ENCODE assay signal across 4 worm cellular contexts in the genomic region with DNA sequence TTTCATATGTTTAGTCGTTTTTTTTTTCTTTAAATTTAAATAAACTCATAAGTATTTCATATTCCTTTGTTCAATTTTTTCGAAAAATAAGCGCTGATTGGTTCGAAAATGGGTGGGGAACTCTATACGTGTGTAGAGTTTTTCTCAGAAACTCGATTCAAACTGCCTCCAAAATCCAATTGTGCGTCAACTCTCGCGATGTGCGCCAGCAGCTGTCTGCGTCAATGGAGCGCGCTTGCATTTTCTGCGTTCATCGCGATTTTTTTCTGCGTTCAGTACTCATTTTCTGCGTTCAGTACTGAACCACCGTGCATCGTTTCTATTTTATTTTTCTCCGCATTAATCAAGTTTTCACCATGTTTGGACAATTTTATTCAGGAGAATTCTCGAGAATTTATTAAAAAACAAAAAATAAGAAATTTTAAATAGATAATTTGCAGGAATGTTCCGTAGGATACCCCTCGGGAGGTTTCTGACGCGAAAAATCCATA.
A peak's percentile ranks its signal among the peaks of the same experiment; 100 is the strongest.
TF ChIP-seq lines count a peak whose summit lies in the region.

Gene eelo-2, plus strand, starts transcription at position 441 of the 491 bp plus-strand sequence.

TF ChIP-seq in whole organism, L2 larva, 48 proteins besides CTCF, POLR2A, EP300 and RAD21 (continues in another document):
- peak; percentile 90 for TF ChIP-seq nhr-77 (tag; optimal IDR thresholded peaks at IDR 0.05; lab: Kevin White, UChicago)
- peak; percentile 99 for TF ChIP-seq crh-2 (tag; optimal IDR thresholded peaks at IDR 0.05; lab: Kevin White, UChicago)
- TF ChIP-seq mbf-1 (tag; optimal IDR thresholded peaks at IDR 0.05; lab: Kevin White, UChicago) = peak; percentile 50
- peak; percentile 68 for TF ChIP-seq unc-62 (GFP tag; optimal IDR thresholded peaks at IDR 0.05; lab: Kevin White, UChicago)
- peak; percentile 98 for TF ChIP-seq nhr-21 (tag; optimal IDR thresholded peaks at IDR 0.05; lab: Kevin White, UChicago)
- TF ChIP-seq ztf-11 (tag; optimal IDR thresholded peaks at IDR 0.05; lab: Kevin White, UChicago) = peak; percentile 62
- peak; percentile 95 for TF ChIP-seq ceh-82 (tag; optimal IDR thresholded peaks at IDR 0.05; lab: Kevin White, UChicago)
- peak; percentile 96 to 97 for TF ChIP-seq lsy-2 (tag; optimal IDR thresholded peaks at IDR 0.05; lab: Kevin White, UChicago)
- TF ChIP-seq zag-1 (tag; optimal IDR thresholded peaks at IDR 0.05; lab: Kevin White, UChicago) = peak; percentile 95
- peak; percentile 100 for TF ChIP-seq C34F6.9 (tag; optimal IDR thresholded peaks at IDR 0.05; lab: Kevin White, UChicago)
- peak; percentile 44 for TF ChIP-seq skn-1 (tag; optimal IDR thresholded peaks at IDR 0.05; lab: Kevin White, UChicago)
- peak; percentile 77 for TF ChIP-seq ZK546.5 (tag; optimal IDR thresholded peaks at IDR 0.05; lab: Kevin White, UChicago)
- TF ChIP-seq sem-4 (tag; optimal IDR thresholded peaks at IDR 0.05; lab: Kevin White, UChicago) = peak; percentile 97
- peak; percentile 84 for TF ChIP-seq blmp-1 (tag; optimal IDR thresholded peaks at IDR 0.05; lab: Kevin White, UChicago; ENCODE audit: insufficient read depth)
- no peak for TF ChIP-seq nhr-23 (tag; optimal IDR thresholded peaks at IDR 0.05; lab: Kevin White, UChicago)
- peak; percentile 97 for TF ChIP-seq nhr-6 (tag; optimal IDR thresholded peaks at IDR 0.05; lab: Kevin White, UChicago)
- TF ChIP-seq elt-3 (tag; optimal IDR thresholded peaks at IDR 0.05; lab: Kevin White, UChicago) = no peak
- peak; percentile 83 for TF ChIP-seq Y55F3AM.14 (GFP tag; optimal IDR thresholded peaks at IDR 0.05; lab: Kevin White, UChicago)
- peak; percentile 75 for TF ChIP-seq aly-2 (tag; optimal IDR thresholded peaks at IDR 0.05; lab: Kevin White, UChicago)
- peak; percentile 100 for TF ChIP-seq unc-55 (GFP tag; optimal IDR thresholded peaks at IDR 0.05; lab: Kevin White, UChicago)
- peak; percentile 98 for TF ChIP-seq F13H6.1 (tag; optimal IDR thresholded peaks at IDR 0.05; lab: Kevin White, UChicago)

TF ChIP-seq in whole organism, L4 larva, 104 proteins besides CTCF, POLR2A, EP300 and RAD21 (continues in another document):
- TF ChIP-seq zag-1 (tag; optimal IDR thresholded peaks at IDR 0.05; lab: Kevin White, UChicago) = peak; percentile 86
- TF ChIP-seq hif-1 (tag; optimal IDR thresholded peaks at IDR 0.05; lab: Kevin White, UChicago) = peak; percentile 74 to 91
- TF ChIP-seq nhr-11 (tag; optimal IDR thresholded peaks at IDR 0.05; lab: Kevin White, UChicago) = peak; percentile 97
- peak; percentile 52 for TF ChIP-seq lin-39 (tag; optimal IDR thresholded peaks at IDR 0.05; lab: Kevin White, UChicago)
- peak in 1 of 2 experiments; percentile 79 for TF ChIP-seq ZK546.5 (tag; optimal IDR thresholded peaks at IDR 0.05; lab: Kevin White, UChicago)
- TF ChIP-seq zfp-2 (tag; optimal IDR thresholded peaks at IDR 0.05; lab: Kevin White, UChicago) = peak; percentile 84
- TF ChIP-seq tra-1 (GFP tag; IDR thresholded peaks at IDR 0.05; lab: Robert Waterston, UW) = peak; percentile 94
- TF ChIP-seq nhr-6 (tag; optimal IDR thresholded peaks at IDR 0.05; lab: Kevin White, UChicago) = peak; percentile 99
- peak; percentile 100 for TF ChIP-seq lin-38 (GFP tag; IDR thresholded peaks at IDR 0.05; lab: Robert Waterston, UW)
- peak; percentile 68 for TF ChIP-seq fos-1 (tag; optimal IDR thresholded peaks at IDR 0.05; lab: Kevin White, UChicago)
- peak; percentile 34 for TF ChIP-seq ces-1 (GFP tag; optimal IDR thresholded peaks at IDR 0.05; lab: Kevin White, UChicago)
- peak; percentile 92 for TF ChIP-seq ctbp-1 (GFP tag; IDR thresholded peaks at IDR 0.05; lab: Robert Waterston, UW)
- TF ChIP-seq set-16 (GFP tag; IDR thresholded peaks at IDR 0.05; lab: Robert Waterston, UW) = peak; percentile 68
- peak; percentile 96 for TF ChIP-seq spr-1 (tag; optimal IDR thresholded peaks at IDR 0.05; lab: Kevin White, UChicago)
- TF ChIP-seq nhr-237 (tag; optimal IDR thresholded peaks at IDR 0.05; lab: Kevin White, UChicago) = peak; percentile 54
- TF ChIP-seq mxl-2 (GFP tag; conservative IDR thresholded peaks at IDR 0.05; lab: Robert Waterston, UW) = peak; percentile 86
- peak; percentile 93 for TF ChIP-seq unc-130 (GFP tag; optimal IDR thresholded peaks at IDR 0.05; lab: Kevin White, UChicago)
- no peak for TF ChIP-seq nhr-111 (GFP tag; optimal IDR thresholded peaks at IDR 0.05; lab: Kevin White, UChicago)
- peak; percentile 98 for TF ChIP-seq rbr-2 (tag; optimal IDR thresholded peaks at IDR 0.05; lab: Kevin White, UChicago)
- TF ChIP-seq Y105C5A.15 (GFP tag; IDR thresholded peaks at IDR 0.05; lab: Robert Waterston, UW) = 0 out of 2 replicates have a peak, but pooled peaks have one; percentile 19
- no peak for TF ChIP-seq daf-8 (GFP tag; IDR thresholded peaks at IDR 0.05; lab: Robert Waterston, UW)
- no peak for TF ChIP-seq aly-2 (tag; optimal IDR thresholded peaks at IDR 0.05; lab: Kevin White, UChicago)

TF ChIP-seq in whole organism, late embryonic, 69 proteins besides CTCF, POLR2A, EP300 and RAD21 (continues in another document):
- TF ChIP-seq pha-4 (tag; optimal IDR thresholded peaks at IDR 0.05; lab: Kevin White, UChicago) (no peak), elt-4 (tag; optimal IDR thresholded peaks at IDR 0.05; lab: Kevin White, UChicago) (no peak), unc-42 (tag; optimal IDR thresholded peaks at IDR 0.05; lab: Kevin White, UChicago) (peak; percentile 89), hlh-8 (tag; optimal IDR thresholded peaks at IDR 0.05; lab: Kevin White, UChicago) (peak; percentile 20), lin-11 (tag; optimal IDR thresholded peaks at IDR 0.05; lab: Kevin White, UChicago) (no peak), ama-1 (optimal IDR thresholded peaks at IDR 0.05; lab: Kevin White, UChicago) (no peak), pha-2 (tag; optimal IDR thresholded peaks at IDR 0.05; lab: Kevin White, UChicago) (no peak), npax-4 (tag; optimal IDR thresholded peaks at IDR 0.05; lab: Kevin White, UChicago) (no peak), ceh-30 (tag; optimal IDR thresholded peaks at IDR 0.05; lab: Kevin White, UChicago) (peak; percentile 99), fax-1 (tag; optimal IDR thresholded peaks at IDR 0.05; lab: Kevin White, UChicago) (no peak), elt-2 (tag; optimal IDR thresholded peaks at IDR 0.05; lab: Kevin White, UChicago) (peak; percentile 72), gmeb-2 (tag; optimal IDR thresholded peaks at IDR 0.05; lab: Kevin White, UChicago) (peak; percentile 54), pag-3 (tag; optimal IDR thresholded peaks at IDR 0.05; lab: Kevin White, UChicago; ENCODE audit: borderline replicate concordance) (no peak), ahr-1 (tag; optimal IDR thresholded peaks at IDR 0.05; lab: Kevin White, UChicago) (peak; percentile 2), hlh-6 (tag; optimal IDR thresholded peaks at IDR 0.05; lab: Kevin White, UChicago) (no peak), pat-9 (tag; optimal IDR thresholded peaks at IDR 0.05; lab: Kevin White, UChicago) (peak; percentile 51), sox-2 (GFP tag; IDR thresholded peaks at IDR 0.05; lab: Robert Waterston, UW) (0 out of 2 replicates have a peak, but pooled peaks have one; percentile 34), hlh-15 (tag; optimal IDR thresholded peaks at IDR 0.05; lab: Kevin White, UChicago) (no peak), ceh-34 (tag; optimal IDR thresholded peaks at IDR 0.05; lab: Kevin White, UChicago) (peak; percentile 83), pqm-1 (tag; optimal IDR thresholded peaks at IDR 0.05; lab: Kevin White, UChicago) (peak; percentile 84), tbx-2 (tag; optimal IDR thresholded peaks at IDR 0.05; lab: Kevin White, UChicago) (peak; percentile 87), hlh-30 (tag; optimal IDR thresholded peaks at IDR 0.05; lab: Kevin White, UChicago; ENCODE audit: insufficient read depth) (peak; percentile 60), sdc-2 (tag; optimal IDR thresholded peaks at IDR 0.05; lab: Kevin White, UChicago) (peak; percentile 46), F13H6.1 (tag; optimal IDR thresholded peaks at IDR 0.05; lab: Kevin White, UChicago) (peak; percentile 35)

TF ChIP-seq in whole organism, mixed stage, embryonic, 35 proteins besides CTCF, POLR2A, EP300 and RAD21 (continues in another document):
- TF ChIP-seq ham-2 (GFP tag; optimal IDR thresholded peaks at IDR 0.05; lab: Kevin White, UChicago) = no peak
- TF ChIP-seq lsy-2 (tag; optimal IDR thresholded peaks at IDR 0.05; lab: Kevin White, UChicago) = peak; percentile 91
- no peak for TF ChIP-seq tbx-8 (GFP tag; optimal IDR thresholded peaks at IDR 0.05; lab: Kevin White, UChicago)
- peak; percentile 71 for TF ChIP-seq unc-62 (GFP tag; optimal IDR thresholded peaks at IDR 0.05; lab: Kevin White, UChicago)
- no peak for TF ChIP-seq nhr-12 (tag; optimal IDR thresholded peaks at IDR 0.05; lab: Kevin White, UChicago)
- peak; percentile 81 for TF ChIP-seq drap-1 (GFP tag; optimal IDR thresholded peaks at IDR 0.05; lab: Kevin White, UChicago)
- peak; percentile 19 for TF ChIP-seq unc-39 (tag; optimal IDR thresholded peaks at IDR 0.05; lab: Kevin White, UChicago)
- TF ChIP-seq unc-120 (tag; optimal IDR thresholded peaks at IDR 0.05; lab: Kevin White, UChicago; ENCODE audit: poor library complexity, severe bottlenecking) = peak; percentile 17
- no peak for TF ChIP-seq lin-32 (GFP tag; optimal IDR thresholded peaks at IDR 0.05; lab: Kevin White, UChicago)
- TF ChIP-seq mls-2 (tag; optimal IDR thresholded peaks at IDR 0.05; lab: Kevin White, UChicago) = peak; percentile 72
- no peak for TF ChIP-seq bed-3 (GFP tag; optimal IDR thresholded peaks at IDR 0.05; lab: Kevin White, UChicago)
- peak; percentile 78 for TF ChIP-seq ces-1 (GFP tag; optimal IDR thresholded peaks at IDR 0.05; lab: Kevin White, UChicago)
- peak; percentile 99 for TF ChIP-seq pha-4 (tag; optimal IDR thresholded peaks at IDR 0.05; lab: Kevin White, UChicago)
- peak; percentile 80 for TF ChIP-seq ceh-39 (tag; optimal IDR thresholded peaks at IDR 0.05; lab: Kevin White, UChicago)
- peak; percentile 60 for TF ChIP-seq nhr-2 (tag; optimal IDR thresholded peaks at IDR 0.05; lab: Kevin White, UChicago)
- TF ChIP-seq ceh-83 (GFP tag; optimal IDR thresholded peaks at IDR 0.05; lab: Kevin White, UChicago) = no peak
- TF ChIP-seq nhr-237 (tag; optimal IDR thresholded peaks at IDR 0.05; lab: Kevin White, UChicago) = peak; percentile 97
- TF ChIP-seq elt-3 (tag; optimal IDR thresholded peaks at IDR 0.05; lab: Kevin White, UChicago) = no peak
- TF ChIP-seq nhr-28 (tag; optimal IDR thresholded peaks at IDR 0.05; lab: Kevin White, UChicago) = no peak
- TF ChIP-seq flh-1 (GFP tag; optimal IDR thresholded peaks at IDR 0.05; lab: Kevin White, UChicago) = no peak
- peak; percentile 90 for TF ChIP-seq sptf-1 (tag; optimal IDR thresholded peaks at IDR 0.05; lab: Kevin White, UChicago)
- TF ChIP-seq blmp-1 (tag; optimal IDR thresholded peaks at IDR 0.05; lab: Kevin White, UChicago) = no peak
- TF ChIP-seq cnd-1 (tag; optimal IDR thresholded peaks at IDR 0.05; lab: Kevin White, UChicago) = peak; percentile 81
- TF ChIP-seq snpc-4 (tag; optimal IDR thresholded peaks at IDR 0.05; lab: Kevin White, UChicago) = no peak
- TF ChIP-seq hlh-1 (tag; optimal IDR thresholded peaks at IDR 0.05; lab: Kevin White, UChicago) = peak; percentile 73
- TF ChIP-seq mab-5 (tag; optimal IDR thresholded peaks at IDR 0.05; lab: Kevin White, UChicago) = peak; percentile 78
- no peak for TF ChIP-seq zip-8 (tag; optimal IDR thresholded peaks at IDR 0.05; lab: Kevin White, UChicago)
